Fruit fly (Drosophila melanogaster) whole organism, embryonic: ENCODE results near the gene CG13928.
A peak's percentile ranks its signal among the peaks of the same experiment; 100 is the strongest.

ENCODE experiments used
- Ada2b ChIP-seq: fragments of 200-800 bp; sonication (Bioruptor generic); IDR thresholded peaks from 2 replicates; pipeline ENCODE4 v1.3.6; 2022; ENCODE audit warnings: missing biosample characterization, missing genetic modification characterization
- Atf6 ChIP-seq: fragments of 200-800 bp; sonication (Bioruptor generic); IDR thresholded peaks from 2 replicates; pipeline ENCODE4 v1.3.6; 2022; ENCODE audit warnings: missing biosample characterization, missing genetic modification characterization
- Bgb ChIP-seq: fragments of 200-800 bp; sonication (Bioruptor generic); IDR thresholded peaks from 2 replicates; pipeline ENCODE4 v1.3.6; 2022; ENCODE audit warnings: missing biosample characterization, missing genetic modification characterization; ENCODE audit not compliant: partially characterized antibody
- CG11398 ChIP-seq: fragments of 200-800 bp; sonication (Bioruptor generic); optimal IDR thresholded peaks from 2 replicates; lab custom pipeline; 2016; ENCODE audit warnings: missing biosample characterization, missing genetic modification characterization
- CG11456 ChIP-seq: fragments of 200-800 bp; sonication (Bioruptor generic); IDR thresholded peaks from 3 replicates; pipeline ENCODE4 v1.3.6; 2022; ENCODE audit warnings: missing biosample characterization, missing genetic modification characterization
- CG11560 ChIP-seq: fragments of 200-800 bp; sonication (Bioruptor generic); IDR thresholded peaks from 3 replicates; pipeline ENCODE4 v1.3.6; 2022; ENCODE audit warnings: missing biosample characterization, missing genetic modification characterization
- CG11723 ChIP-seq: fragments of 200-800 bp; sonication (Bioruptor generic); optimal IDR thresholded peaks from 2 replicates; lab custom pipeline; 2017; ENCODE audit warnings: missing biosample characterization, mild to moderate bottlenecking, missing genetic modification characterization
- CG13287 ChIP-seq: fragments of 200-800 bp; sonication (Bioruptor generic); IDR thresholded peaks from 2 replicates; pipeline ENCODE4 v1.3.6; 2022; ENCODE audit warnings: missing biosample characterization, missing genetic modification characterization; ENCODE audit not compliant: partially characterized antibody
- CG1602 ChIP-seq: fragments of 200-800 bp; sonication (Bioruptor generic); optimal IDR thresholded peaks from 3 replicates; lab custom pipeline; 2016; ENCODE audit warnings: missing biosample characterization, missing genetic modification characterization
- CG1647 ChIP-seq: fragments of 200-800 bp; sonication (Bioruptor generic); optimal IDR thresholded peaks from 3 replicates; lab custom pipeline; 2016; ENCODE audit warnings: missing biosample characterization, missing genetic modification characterization
- CG18262 ChIP-seq: fragments of 200-800 bp; optimal IDR thresholded peaks from 3 replicates; lab custom pipeline; 2019; ENCODE audit warnings: missing biosample characterization, mild to moderate bottlenecking, missing genetic modification characterization, moderate library complexity
- CG18619 ChIP-seq: fragments of 200-800 bp; sonication (Bioruptor generic); optimal IDR thresholded peaks from 3 replicates; lab custom pipeline; 2017; ENCODE audit warnings: missing biosample characterization, mild to moderate bottlenecking, missing genetic modification characterization
- CG18764 ChIP-seq: fragments of 200-800 bp; sonication (Bioruptor generic); optimal IDR thresholded peaks from 3 replicates; lab custom pipeline; 2016; ENCODE audit warnings: missing biosample characterization, missing genetic modification characterization
- CG2678 ChIP-seq: fragments of 200-800 bp; sonication (Bioruptor generic); optimal IDR thresholded peaks from 3 replicates; lab custom pipeline; 2019; ENCODE audit warnings: missing biosample characterization, mild to moderate bottlenecking, missing genetic modification characterization, moderate library complexity
- CG30020 ChIP-seq: fragments of 200-800 bp; optimal IDR thresholded peaks from 2 replicates; lab custom pipeline; 2019; ENCODE audit warnings: missing biosample characterization, mild to moderate bottlenecking, missing genetic modification characterization, moderate library complexity
- CG32532 ChIP-seq: fragments of 200-800 bp; sonication (Bioruptor generic); IDR thresholded peaks from 2 replicates; pipeline ENCODE4 v1.3.6; 2022; ENCODE audit warnings: missing biosample characterization, missing genetic modification characterization
- CG32767 ChIP-seq: fragments of 200-800 bp; sonication (Bioruptor generic); IDR thresholded peaks from 2 replicates; pipeline ENCODE4 v1.3.6; 2022; ENCODE audit warnings: missing biosample characterization, missing genetic modification characterization
- CG33213 ChIP-seq: fragments of 200-800 bp; sonication (Bioruptor generic); optimal IDR thresholded peaks from 3 replicates; lab custom pipeline; 2016; ENCODE audit warnings: missing biosample characterization, missing genetic modification characterization
- CG33557 ChIP-seq: fragments of 200-800 bp; sonication (Bioruptor generic); optimal IDR thresholded peaks from 2 replicates; lab custom pipeline; 2019; ENCODE audit warnings: missing biosample characterization, mild to moderate bottlenecking, missing genetic modification characterization, moderate library complexity
- CG4328 ChIP-seq: fragments of 200-800 bp; sonication (Bioruptor generic); optimal IDR thresholded peaks from 3 replicates; lab custom pipeline; 2017; ENCODE audit warnings: missing biosample characterization, missing genetic modification reagents, missing genetic modification characterization
- CG9215 ChIP-seq: fragments of 200-800 bp; sonication (Bioruptor generic); IDR thresholded peaks from 2 replicates; pipeline ENCODE4 v1.3.6; 2022; ENCODE audit warnings: missing biosample characterization, missing genetic modification characterization
- CG9437 ChIP-seq: fragments of 200-800 bp; sonication (Bioruptor generic); optimal IDR thresholded peaks from 2 replicates; lab custom pipeline; 2018; ENCODE audit warnings: missing biosample characterization, mild to moderate bottlenecking, missing genetic modification characterization
- CTCF ChIP-seq: fragments of 200-800 bp; sonication (Bioruptor generic); optimal IDR thresholded peaks from 2 replicates; lab custom pipeline; 2017; ENCODE audit warnings: missing biosample characterization, mild to moderate bottlenecking, missing genetic modification characterization, moderate library complexity
- Dip3 ChIP-seq: fragments of 200-800 bp; sonication (Bioruptor generic); optimal IDR thresholded peaks from 3 replicates; lab custom pipeline; 2016; ENCODE audit warnings: missing biosample characterization, missing genetic modification characterization
- Fer1 ChIP-seq: fragments of 200-800 bp; sonication (Bioruptor generic); optimal IDR thresholded peaks from 2 replicates; lab custom pipeline; 2017; ENCODE audit warnings: missing biosample characterization, mild to moderate bottlenecking, missing genetic modification characterization
- GATAe ChIP-seq: fragments of 200-800 bp; sonication (Bioruptor generic); conservative IDR thresholded peaks from 2 replicates; pipeline ENCODE4 v1.3.6; 2022; ENCODE audit warnings: missing biosample characterization, missing genetic modification characterization
- Hr78 ChIP-seq, 2 experiments: fragments of 200-800 bp in 1 of 2; fragments of >200 bp in 1 of 2; sonication (Bioruptor generic) in 1 of 2; optimal IDR thresholded peaks; 2 replicates each; lab custom pipeline; 2017 to 2019; ENCODE audit warnings: missing biosample characterization in 2 of 2, missing genetic modification characterization in 2 of 2, mild to moderate bottlenecking in 1 of 2, moderate library complexity in 1 of 2
- Max ChIP-seq: fragments of 200-800 bp; sonication (Bioruptor generic); optimal IDR thresholded peaks from 2 replicates; lab custom pipeline; 2016; ENCODE audit warnings: missing biosample characterization, mild to moderate bottlenecking, missing genetic modification characterization
- Med ChIP-seq: fragments of 200-800 bp; sonication (Bioruptor generic); peaks from one replicate; lab custom pipeline; 2016; ENCODE audit warnings: missing biosample characterization, missing genetic modification characterization, mild to moderate bottlenecking, inconsistent platforms, moderate library complexity
- Nf-YC ChIP-seq: fragments of 200-800 bp; optimal IDR thresholded peaks from 3 replicates; lab custom pipeline; 2019; ENCODE audit warnings: missing biosample characterization, mild to moderate bottlenecking, missing genetic modification characterization, moderate library complexity
- Ptx1 ChIP-seq: fragments of 200-800 bp; sonication (Bioruptor generic); IDR thresholded peaks from 2 replicates; pipeline ENCODE4 v1.3.6; 2022; ENCODE audit warnings: missing biosample characterization, missing genetic modification characterization
- Tbp ChIP-seq: fragments of >200 bp; optimal IDR thresholded peaks from 2 replicates; lab custom pipeline; 2018; ENCODE audit warnings: missing biosample characterization, missing genetic modification characterization
- abd-A ChIP-seq: fragments of 200-800 bp; sonication (Bioruptor generic); optimal IDR thresholded peaks from 3 replicates; lab custom pipeline; 2019; ENCODE audit warnings: missing biosample characterization, mild to moderate bottlenecking, missing genetic modification characterization, moderate library complexity
- ara ChIP-seq: fragments of 200-800 bp; sonication (Bioruptor generic); IDR thresholded peaks from 2 replicates; pipeline ENCODE4 v1.3.6; 2022; ENCODE audit warnings: missing biosample characterization, missing genetic modification characterization
- ash1 ChIP-seq: fragments of 200-800 bp; sonication (Bioruptor generic); optimal IDR thresholded peaks from 2 replicates; lab custom pipeline; 2018; ENCODE audit warnings: missing biosample characterization, mild to moderate bottlenecking, missing genetic modification characterization
- crp ChIP-seq, 2 experiments: fragments of 200-800 bp; sonication (Bioruptor generic); optimal IDR thresholded peaks; 2 replicates in 1 of 2; 3 replicates in 1 of 2; lab custom pipeline; 2017; ENCODE audit warnings: missing biosample characterization in 2 of 2, missing genetic modification characterization in 2 of 2, mild to moderate bottlenecking in 1 of 2, moderate library complexity in 1 of 2
- danr ChIP-seq: fragments of 200-800 bp; sonication (Bioruptor generic); IDR thresholded peaks from 2 replicates; pipeline ENCODE4 v1.3.6; 2022; ENCODE audit warnings: missing biosample characterization, missing genetic modification characterization
- dm ChIP-seq: fragments of 200-800 bp; sonication (Bioruptor generic); optimal IDR thresholded peaks from 3 replicates; lab custom pipeline; 2016; ENCODE audit warnings: missing biosample characterization, missing genetic modification characterization
- eyg ChIP-seq: fragments of 200-800 bp; sonication (Bioruptor generic); optimal IDR thresholded peaks from 3 replicates; lab custom pipeline; 2016; ENCODE audit warnings: missing biosample characterization, missing genetic modification characterization
- gsb-n ChIP-seq: fragments of 200-800 bp; sonication (Bioruptor generic); optimal IDR thresholded peaks from 3 replicates; lab custom pipeline; 2018; ENCODE audit warnings: missing biosample characterization, mild to moderate bottlenecking, missing genetic modification characterization
- hkb ChIP-seq, 2 experiments: fragments of 200-800 bp in 1 of 2; fragments of >200 bp in 1 of 2; sonication (Bioruptor generic) in 1 of 2; IDR thresholded peaks in 1 of 2; optimal IDR thresholded peaks in 1 of 2; 2 replicates each; pipeline versions ENCODE4 v1.3.6 to Lab custom; 2017 to 2022; ENCODE audit warnings: missing biosample characterization in 1 of 2, missing genetic modification characterization in 1 of 2
- ken ChIP-seq: fragments of 200-800 bp; sonication (Bioruptor generic); IDR thresholded peaks from 3 replicates; pipeline ENCODE4 v1.3.6; 2022; ENCODE audit warnings: missing biosample characterization, missing genetic modification characterization
- lilli ChIP-seq: fragments of 200-800 bp; sonication (Bioruptor generic); optimal IDR thresholded peaks from 3 replicates; lab custom pipeline; 2016; ENCODE audit warnings: missing biosample characterization, missing genetic modification characterization
- nerfin-2 ChIP-seq: fragments of 200-800 bp; sonication (Bioruptor generic); IDR thresholded peaks from 2 replicates; pipeline ENCODE4 v1.3.6; 2022; ENCODE audit warnings: missing biosample characterization, missing genetic modification characterization; ENCODE audit not compliant: partially characterized antibody
- onecut ChIP-seq: fragments of 200-800 bp; sonication (Bioruptor generic); IDR thresholded peaks from 2 replicates; pipeline ENCODE4 v1.3.6; 2022; ENCODE audit warnings: missing biosample characterization, missing genetic modification characterization
- pnt ChIP-seq: fragments of 200-800 bp; sonication (Bioruptor generic); optimal IDR thresholded peaks from 3 replicates; lab custom pipeline; 2016; ENCODE audit warnings: missing biosample characterization, missing genetic modification characterization
- shn ChIP-seq: fragments of 200-800 bp; sonication (Bioruptor generic); optimal IDR thresholded peaks from 3 replicates; lab custom pipeline; 2016; ENCODE audit warnings: missing biosample characterization, missing genetic modification characterization
- sna ChIP-seq: fragments of 200-800 bp; sonication (Bioruptor generic); IDR thresholded peaks from 2 replicates; pipeline ENCODE4 v1.3.6; 2022; ENCODE audit warnings: missing biosample characterization, missing genetic modification characterization; ENCODE audit not compliant: partially characterized antibody
- ttk ChIP-seq: fragments of 200-800 bp; sonication (Bioruptor generic); IDR thresholded peaks from 2 replicates; pipeline ENCODE4 v2.1.2; 2022; ENCODE audit warnings: missing biosample characterization, missing genetic modification characterization
- unc-4 ChIP-seq: fragments of 200-800 bp; sonication (Bioruptor generic); IDR thresholded peaks from 2 replicates; pipeline ENCODE4 v1.3.6; 2022; ENCODE audit warnings: missing biosample characterization, missing genetic modification characterization; ENCODE audit not compliant: partially characterized antibody
- vfl ChIP-seq: fragments of 200-800 bp; sonication (Bioruptor generic); optimal IDR thresholded peaks from 2 replicates; lab custom pipeline; 2016; ENCODE audit warnings: missing biosample characterization, missing genetic modification characterization

The CG13928 gene

dm6 chr3L:1647276-1647919, 19.2 kb upstream of the CG13928 start, which contains the start of the genes CG17249 and Bro (continued):
- TF ChIP-seq CG4328 (GFP tag; lab: Kevin White, UChicago), result no peak
- TF ChIP-seq Nf-YC (tag; lab: Kevin White, UChicago), result no peak
- no peak for TF ChIP-seq CG2678 (tag; lab: Kevin White, UChicago)
- no peak for TF ChIP-seq Atf6 (GFP tag; lab: Robert Waterston, UW)
- no peak for TF ChIP-seq danr
- TF ChIP-seq CTCF, result no peak
- TF ChIP-seq dm (GFP tag; lab: Kevin White, UChicago), result peak; percentile 39
- no peak for TF ChIP-seq ttk (GFP tag; lab: Robert Waterston, UW)
- no peak for TF ChIP-seq pnt (GFP tag; lab: Kevin White, UChicago)
- TF ChIP-seq CG1647, result peak; percentile 15
- no peak for TF ChIP-seq onecut (GFP tag; lab: Robert Waterston, UW)
- TF ChIP-seq CG11398, result no peak
- TF ChIP-seq Max, result peak; percentile 13
- peak; percentile 72 for TF ChIP-seq lilli
- peak; percentile 53 for TF ChIP-seq vfl (GFP tag; lab: Kevin White, UChicago)
- no peak for TF ChIP-seq CG18619
- no peak for TF ChIP-seq CG30020 (tag; lab: Kevin White, UChicago)
- TF ChIP-seq crp (GFP tag; optimal IDR thresholded peaks at IDR 0.05; lab: Kevin White, UChicago), result peak; percentile 87 to 97
- TF ChIP-seq ash1, result no peak
- TF ChIP-seq ara (GFP tag; lab: Robert Waterston, UW), result no peak
- no peak for TF ChIP-seq CG1602
- no peak for TF ChIP-seq Ada2b (GFP tag; lab: Robert Waterston, UW)
- peak; percentile 61 for TF ChIP-seq Bgb (GFP tag; lab: Robert Waterston, UW)
- TF ChIP-seq CG33213, result peak; percentile 38
- no peak for TF ChIP-seq hkb (optimal IDR thresholded peaks at IDR 0.05; lab: Kevin White, UChicago)
- no peak for TF ChIP-seq hkb (GFP tag; IDR thresholded peaks at IDR 0.05; lab: Robert Waterston, UW)
- TF ChIP-seq ken (GFP tag; lab: Robert Waterston, UW), result peak; percentile 69
- TF ChIP-seq CG11456, result no peak
- TF ChIP-seq Fer1, result peak; percentile 19
- TF ChIP-seq unc-4 (GFP tag; lab: Robert Waterston, UW), result no peak
- TF ChIP-seq CG32532 (GFP tag; lab: Robert Waterston, UW), result no peak
- TF ChIP-seq CG9215 (GFP tag; lab: Robert Waterston, UW), result no peak
- TF ChIP-seq GATAe, result no peak
- no peak for TF ChIP-seq Tbp (GFP tag; lab: Kevin White, UChicago)
- no peak for TF ChIP-seq CG11723
- TF ChIP-seq CG18764 (GFP tag; lab: Kevin White, UChicago), result no peak
- TF ChIP-seq gsb-n (tag; lab: Kevin White, UChicago), result no peak
- TF ChIP-seq eyg (GFP tag; lab: Kevin White, UChicago), result no peak
- no peak for TF ChIP-seq sna (GFP tag; lab: Robert Waterston, UW)
- TF ChIP-seq Hr78 (GFP tag; optimal IDR thresholded peaks at IDR 0.05; lab: Kevin White, UChicago), result no peak
- no peak for TF ChIP-seq CG33557 (GFP tag; lab: Kevin White, UChicago)
- TF ChIP-seq Med (GFP tag; lab: Kevin White, UChicago), result peak; percentile 94
- TF ChIP-seq Dip3 (GFP tag; lab: Kevin White, UChicago), result peak; percentile 45
- TF ChIP-seq CG32767, result 0 out of 2 replicates have a peak, but pooled peaks have one; percentile 11
- TF ChIP-seq shn (GFP tag; lab: Kevin White, UChicago), result peak; percentile 46
- TF ChIP-seq CG11560, result no peak
- no peak for TF ChIP-seq abd-A
- 0 out of 2 replicates have a peak, but pooled peaks have one; percentile 27 for TF ChIP-seq Ptx1 (GFP tag; lab: Robert Waterston, UW)
- peak; percentile 51 for TF ChIP-seq CG13287
- TF ChIP-seq CG18262, result no peak
- TF ChIP-seq CG9437, result no peak
- no peak for TF ChIP-seq nerfin-2 (GFP tag; lab: Robert Waterston, UW)
